Worm (Caenorhabditis elegans) whole organism, L1 larva: ENCODE measurements around the gene clec-31.

Experiments
- C04F5.9 ChIP-seq: sonication (generic microtip); optimal IDR thresholded peaks from 2 replicates; lab custom pipeline; 2016; ENCODE audit warnings: missing genetic modification characterization, missing compliant biosample characterization
- F16B12.6 ChIP-seq: fragments of 150-350 bp; optimal IDR thresholded peaks from 2 replicates; lab custom pipeline; 2014; ENCODE audit warnings: missing biosample characterization, missing genetic modification characterization
- Y116A8C.19 ChIP-seq: sonication (generic microtip); optimal IDR thresholded peaks from 2 replicates; lab custom pipeline; 2016; ENCODE audit warnings: missing compliant biosample characterization, missing genetic modification characterization, borderline replicate concordance
- aly-2 ChIP-seq: fragments of 150-350 bp; optimal IDR thresholded peaks from 2 replicates; lab custom pipeline; 2014; ENCODE audit warnings: missing biosample characterization, missing genetic modification characterization
- blmp-1 ChIP-seq: fragments of 150-350 bp; optimal IDR thresholded peaks from 2 replicates; lab custom pipeline; 2014; ENCODE audit warnings: missing biosample characterization, missing genetic modification characterization
- ceh-88 ChIP-seq: fragments of 200-800 bp; sonication (Bioruptor generic); IDR thresholded peaks from 2 replicates; pipeline ENCODE4 v1.3.6; 2022; ENCODE audit warnings: missing genetic modification characterization, missing compliant biosample characterization
- ceh-90 ChIP-seq: sonication (generic microtip); optimal IDR thresholded peaks from 2 replicates; lab custom pipeline; 2016; ENCODE audit warnings: missing genetic modification characterization, missing compliant biosample characterization
- ces-1 ChIP-seq: fragments of 150-350 bp; optimal IDR thresholded peaks from 2 replicates; lab custom pipeline; 2014; ENCODE audit warnings: missing biosample characterization, missing genetic modification reagents, missing genetic modification characterization
- dpl-1 ChIP-seq, 3 experiments: fragments of 150-350 bp in 2 of 3; sonication (generic microtip) in 1 of 3; optimal IDR thresholded peaks; 2 replicates each; lab custom pipeline; 2014 to 2017; ENCODE audit warnings: missing biosample characterization in 3 of 3, missing genetic modification characterization in 3 of 3, missing genetic modification reagents in 3 of 3
- dsc-1 ChIP-seq: sonication (generic microtip); optimal IDR thresholded peaks from 2 replicates; lab custom pipeline; 2016; ENCODE audit warnings: mild to moderate bottlenecking, missing genetic modification characterization, missing compliant biosample characterization
- efl-1 ChIP-seq, 4 experiments: fragments of 150-350 bp; optimal IDR thresholded peaks in 3 of 4; peaks in 1 of 4; 1 replicate in 1 of 4; 2 replicates in 3 of 4; lab custom pipeline; 2014; ENCODE audit warnings: missing biosample characterization in 2 of 4, missing genetic modification characterization in 2 of 4, missing genetic modification reagents in 2 of 4
- egl-27 ChIP-seq, 2 experiments: fragments of 150-350 bp in 1 of 2; sonication (generic microtip); optimal IDR thresholded peaks; 3 replicates each; lab custom pipeline; 2017 to 2018; ENCODE audit warnings: missing biosample characterization in 2 of 2, missing genetic modification characterization in 2 of 2, missing genetic modification reagents in 2 of 2
- elt-3 ChIP-seq, 6 experiments: fragments of 150-350 bp in 1 of 6; sonication (generic microtip); optimal IDR thresholded peaks; 2 replicates each; lab custom pipeline; 2017 to 2018; ENCODE audit warnings: missing biosample characterization in 6 of 6, missing genetic modification characterization in 6 of 6, inconsistent platforms in 1 of 6
- ets-5 ChIP-seq: fragments of 200-800 bp; sonication (Bioruptor generic); IDR thresholded peaks from 2 replicates; pipeline ENCODE4 v1.3.6; 2022; ENCODE audit warnings: missing genetic modification characterization, missing compliant biosample characterization
- fkh-10 ChIP-seq: sonication (generic microtip); optimal IDR thresholded peaks from 2 replicates; lab custom pipeline; 2017; ENCODE audit warnings: missing biosample characterization, missing genetic modification reagents, missing genetic modification characterization
- fkh-4 ChIP-seq: sonication (generic microtip); optimal IDR thresholded peaks from 2 replicates; lab custom pipeline; 2016; ENCODE audit warnings: missing compliant biosample characterization, missing genetic modification characterization, borderline replicate concordance
- fkh-8 ChIP-seq: sonication (generic microtip); optimal IDR thresholded peaks from 2 replicates; lab custom pipeline; 2016; ENCODE audit warnings: mild to moderate bottlenecking, missing genetic modification characterization, missing compliant biosample characterization
- hlh-17 ChIP-seq: fragments of 200-800 bp; sonication (Bioruptor generic); optimal IDR thresholded peaks from 2 replicates; lab custom pipeline; 2018; ENCODE audit warnings: missing genetic modification characterization, mild to moderate bottlenecking, missing compliant biosample characterization, moderate library complexity, borderline replicate concordance
- hpl-2 ChIP-seq: fragments of 150-350 bp; optimal IDR thresholded peaks from 2 replicates; lab custom pipeline; 2014; ENCODE audit warnings: missing biosample characterization, missing genetic modification reagents, missing genetic modification characterization
- irx-1 ChIP-seq: sonication (generic microtip); optimal IDR thresholded peaks from 2 replicates; lab custom pipeline; 2016; ENCODE audit warnings: missing genetic modification characterization, missing compliant biosample characterization
- isw-1 ChIP-seq: fragments of 200-800 bp; sonication (Bioruptor generic); IDR thresholded peaks from 2 replicates; pipeline ENCODE4 v1.3.6; 2022; ENCODE audit warnings: missing genetic modification characterization, missing compliant biosample characterization
- jun-1 ChIP-seq: fragments of 150-350 bp; optimal IDR thresholded peaks from 2 replicates; lab custom pipeline; 2014; ENCODE audit warnings: missing biosample characterization, missing genetic modification reagents, missing genetic modification characterization
- lin-14 ChIP-seq: fragments of 200-800 bp; sonication (Bioruptor generic); optimal IDR thresholded peaks from 2 replicates; lab custom pipeline; 2018; ENCODE audit warnings: mild to moderate bottlenecking, missing genetic modification characterization, moderate library complexity, missing compliant biosample characterization
- lir-3 ChIP-seq: sonication (generic microtip); optimal IDR thresholded peaks from 2 replicates; lab custom pipeline; 2016; ENCODE audit warnings: mild to moderate bottlenecking, missing genetic modification characterization, moderate library complexity, missing compliant biosample characterization; ENCODE audit not compliant: poor library complexity
- lsy-2 ChIP-seq, 2 experiments: fragments of 150-350 bp; optimal IDR thresholded peaks; 2 replicates each; lab custom pipeline; 2014; ENCODE audit warnings: missing biosample characterization in 2 of 2, missing genetic modification characterization in 2 of 2
- mab-9 ChIP-seq: fragments of 200-800 bp; sonication (Bioruptor generic); IDR thresholded peaks from 2 replicates; pipeline ENCODE4 v1.3.6; 2022; ENCODE audit warnings: missing genetic modification reagents, missing genetic modification characterization, missing compliant biosample characterization
- mef-2 ChIP-seq: fragments of 150-350 bp; optimal IDR thresholded peaks from 2 replicates; lab custom pipeline; 2014; ENCODE audit warnings: missing biosample characterization, missing genetic modification characterization
- mep-1 ChIP-seq: fragments of 150-350 bp; optimal IDR thresholded peaks from 2 replicates; lab custom pipeline; 2014; ENCODE audit warnings: missing biosample characterization, missing genetic modification characterization
- nhr-71 ChIP-seq: sonication (generic microtip); optimal IDR thresholded peaks from 2 replicates; lab custom pipeline; 2016; ENCODE audit warnings: mild to moderate bottlenecking, missing genetic modification characterization, moderate library complexity, missing compliant biosample characterization
- nhr-84 ChIP-seq: sonication (generic microtip); optimal IDR thresholded peaks from 2 replicates; lab custom pipeline; 2017; ENCODE audit warnings: missing biosample characterization, missing genetic modification characterization
- nhr-85 ChIP-seq: sonication (generic microtip); peaks from one replicate; lab custom pipeline; 2016; ENCODE audit warnings: missing genetic modification characterization, inconsistent platforms, missing compliant biosample characterization
- nhr-90 ChIP-seq: sonication (generic microtip); optimal IDR thresholded peaks from 2 replicates; lab custom pipeline; 2016; ENCODE audit warnings: mild to moderate bottlenecking, missing genetic modification characterization, missing compliant biosample characterization; ENCODE audit not compliant: poor library complexity
- pag-3 ChIP-seq: sonication (generic microtip); optimal IDR thresholded peaks from 2 replicates; lab custom pipeline; 2017; ENCODE audit warnings: missing genetic modification characterization, mild to moderate bottlenecking, missing compliant biosample characterization, antibody characterized with exemption, borderline replicate concordance; ENCODE audit not compliant: insufficient read depth
- pax-3 ChIP-seq: fragments of 200-800 bp; sonication (Bioruptor generic); optimal IDR thresholded peaks from 2 replicates; lab custom pipeline; 2018; ENCODE audit warnings: mild to moderate bottlenecking, missing genetic modification characterization, moderate library complexity, missing compliant biosample characterization
- pqm-1 ChIP-seq: sonication (generic microtip); optimal IDR thresholded peaks from 3 replicates; lab custom pipeline; 2017; ENCODE audit warnings: missing biosample characterization, missing genetic modification characterization
- rnt-1 ChIP-seq: sonication (generic microtip); optimal IDR thresholded peaks from 2 replicates; lab custom pipeline; 2016; ENCODE audit warnings: mild to moderate bottlenecking, missing genetic modification characterization, moderate library complexity, missing compliant biosample characterization
- snpc-4 ChIP-seq: fragments of 150-350 bp; optimal IDR thresholded peaks from 2 replicates; lab custom pipeline; 2014; ENCODE audit warnings: missing biosample characterization, missing genetic modification characterization
- snu-23 ChIP-seq: sonication (generic microtip); optimal IDR thresholded peaks from 2 replicates; lab custom pipeline; 2016; ENCODE audit warnings: missing genetic modification characterization, missing compliant biosample characterization
- swsn-7 ChIP-seq: sonication (generic microtip); optimal IDR thresholded peaks from 2 replicates; lab custom pipeline; 2016; ENCODE audit warnings: missing genetic modification characterization, missing compliant biosample characterization
- tlp-1 ChIP-seq: fragments of 150-350 bp; optimal IDR thresholded peaks from 2 replicates; lab custom pipeline; 2014; ENCODE audit warnings: missing biosample characterization, missing genetic modification characterization
- unc-130 ChIP-seq: fragments of 150-350 bp; optimal IDR thresholded peaks from 2 replicates; lab custom pipeline; 2017; ENCODE audit warnings: missing biosample characterization, missing genetic modification characterization, inconsistent platforms
- unc-30 ChIP-seq: sonication (generic microtip); optimal IDR thresholded peaks from 2 replicates; lab custom pipeline; 2017; ENCODE audit warnings: missing biosample characterization, missing genetic modification characterization
- unc-86 ChIP-seq: sonication (generic microtip); optimal IDR thresholded peaks from 2 replicates; lab custom pipeline; 2016; ENCODE audit warnings: missing genetic modification characterization, missing compliant biosample characterization
- unc-98 ChIP-seq: fragments of 200-800 bp; sonication (Bioruptor generic); IDR thresholded peaks from 2 replicates; pipeline ENCODE4 v1.3.6; 2022; ENCODE audit warnings: missing genetic modification characterization, missing compliant biosample characterization
- vab-15 ChIP-seq: sonication (generic microtip); optimal IDR thresholded peaks from 2 replicates; lab custom pipeline; 2017; ENCODE audit warnings: missing genotype, mild to moderate bottlenecking, missing genetic modification characterization, missing compliant biosample characterization
- zag-1 ChIP-seq: fragments of 150-350 bp; optimal IDR thresholded peaks from 2 replicates; lab custom pipeline; 2014; ENCODE audit warnings: missing biosample characterization, missing genetic modification characterization
- ztf-4 ChIP-seq: fragments of 150-350 bp; optimal IDR thresholded peaks from 2 replicates; lab custom pipeline; 2014; ENCODE audit warnings: missing biosample characterization, missing genetic modification characterization

clec-31 gene

ce11 chrV:16816707-16817106, 41.2 kb downstream of the clec-31 start (continued):
- no peak for TF ChIP-seq irx-1 (tag; lab: Kevin White, UChicago)
- peak in 1 of 3 experiments; percentile 18 for TF ChIP-seq dpl-1 (GFP tag; optimal IDR thresholded peaks at IDR 0.05; lab: Kevin White, UChicago)
- TF ChIP-seq tlp-1, result peak; percentile 84
- no peak for TF ChIP-seq Y116A8C.19 (tag; lab: Kevin White, UChicago)
- TF ChIP-seq, all 84 proteins: peak for 11

- TF ChIP-seq jun-1 (tag; lab: Kevin White, UChicago) (no peak), unc-30 (tag; lab: Kevin White, UChicago) (no peak), efl-1 (optimal IDR thresholded peaks at IDR 0.05; lab: Kevin White, UChicago) (no peak), efl-1 (GFP tag; optimal IDR thresholded peaks at IDR 0.05 in 1 of 2; lab: Kevin White, UChicago) (peak in 1 of 2 experiments; percentile 73), unc-130 (no peak), mef-2 (no peak)
- TF ChIP-seq, all 84 proteins: peak for 1
Measured at ce11 chrV:16815261-16815660, 42.6 kb downstream of the clec-31 start, which contains the start of gene T20B3.1. Gene T20B3.1, plus strand, starts transcription at chrV:16815561.

ce11 chrV:16814541-16815207, 43.2 kb downstream of the clec-31 start:
- peak; percentile 33 for TF ChIP-seq nhr-71 (tag; lab: Kevin White, UChicago)
- TF ChIP-seq ces-1 (GFP tag; lab: Kevin White, UChicago), result no peak
- no peak for TF ChIP-seq hpl-2 (GFP tag; lab: Kevin White, UChicago)
- no peak for TF ChIP-seq pqm-1 (tag; lab: Kevin White, UChicago)
- TF ChIP-seq jun-1 (tag; lab: Kevin White, UChicago), result no peak
- TF ChIP-seq hlh-17, result no peak
- peak; percentile 25 for TF ChIP-seq blmp-1 (tag; lab: Kevin White, UChicago)
- TF ChIP-seq swsn-7 (tag; lab: Kevin White, UChicago), result no peak
- no peak for TF ChIP-seq egl-27 (tag; optimal IDR thresholded peaks at IDR 0.05; lab: Kevin White, UChicago)
- no peak for TF ChIP-seq C04F5.9
- TF ChIP-seq mef-2, result no peak
- no peak for TF ChIP-seq pag-3 (tag; lab: Kevin White, UChicago)
- no peak for TF ChIP-seq fkh-10
- peak; percentile 19 for TF ChIP-seq ztf-4 (tag; lab: Kevin White, UChicago)
- peak; percentile 3 for TF ChIP-seq mep-1 (tag; lab: Kevin White, UChicago)
- no peak for TF ChIP-seq unc-98 (GFP tag; lab: Robert Waterston, UW)
- TF ChIP-seq ceh-90 (tag; lab: Kevin White, UChicago), result no peak
- no peak for TF ChIP-seq ceh-88
- no peak for TF ChIP-seq isw-1
- TF ChIP-seq dpl-1 (GFP tag; optimal IDR thresholded peaks at IDR 0.05; lab: Kevin White, UChicago), result no peak
- no peak for TF ChIP-seq lsy-2 (tag; optimal IDR thresholded peaks at IDR 0.05; lab: Kevin White, UChicago)
- TF ChIP-seq fkh-8 (tag; lab: Kevin White, UChicago), result no peak
- TF ChIP-seq dsc-1, result no peak
- no peak for TF ChIP-seq nhr-90
- no peak for TF ChIP-seq rnt-1
- no peak for TF ChIP-seq vab-15 (tag; lab: Kevin White, UChicago)
- no peak for TF ChIP-seq ets-5
- TF ChIP-seq aly-2 (tag; lab: Kevin White, UChicago), result no peak
- no peak for TF ChIP-seq lir-3 (tag; lab: Kevin White, UChicago)
- TF ChIP-seq pax-3 (tag; lab: Kevin White, UChicago), result no peak
- no peak for TF ChIP-seq mab-9
- TF ChIP-seq nhr-85, result peak; percentile 86
- TF ChIP-seq fkh-4 (tag; lab: Kevin White, UChicago), result no peak
- peak in 3 of 6 experiments; percentile 29 to 66 (median 37) for TF ChIP-seq elt-3 (tag; optimal IDR thresholded peaks at IDR 0.05; lab: Kevin White, UChicago)
- peak; percentile 46 for TF ChIP-seq snu-23 (GFP tag; lab: Kevin White, UChicago)
- no peak for TF ChIP-seq nhr-84 (tag; lab: Kevin White, UChicago)
- TF ChIP-seq F16B12.6 (tag; lab: Kevin White, UChicago), result no peak
- TF ChIP-seq lin-14, result no peak
- no peak for TF ChIP-seq zag-1 (tag; lab: Kevin White, UChicago)
- no peak for TF ChIP-seq unc-86 (tag; lab: Kevin White, UChicago)
- no peak for TF ChIP-seq snpc-4 (tag; lab: Kevin White, UChicago)
